Worm (Caenorhabditis elegans): ENCODE data around the gene col-78.

DNA sequence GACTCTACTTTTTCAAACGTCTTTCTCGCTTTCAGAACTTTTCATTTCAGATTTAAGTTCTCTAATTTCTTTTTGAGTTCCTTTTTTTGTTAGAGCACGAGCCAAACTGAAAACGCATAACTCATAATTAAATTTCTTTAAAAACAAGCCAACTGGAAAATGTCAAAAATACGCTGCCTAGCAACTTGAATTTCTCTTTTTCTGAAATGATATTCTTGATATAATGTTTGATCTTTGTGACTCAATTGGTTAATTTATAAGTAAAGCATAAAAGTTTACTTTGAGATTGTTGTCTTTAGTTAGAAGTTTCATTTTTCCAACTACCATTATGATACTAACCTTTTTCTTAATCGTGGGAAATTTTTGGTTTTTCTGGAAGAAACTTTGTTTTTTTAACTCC is 11.2 kb upstream of the col-78 start:
- TF ChIP-seq him-1 (tag; optimal IDR thresholded peaks at IDR 0.05) (no peak), dao-5 (tag; optimal IDR thresholded peaks at IDR 0.05) (no peak)
